Fruit fly (Drosophila melanogaster): ENCODE results near the gene BoYb.

Gene BoYb

dm6 chr3L:22863367-22864078, 38.2 kb upstream of the BoYb start, which contains the start of gene CG33169 (continued):
- TF ChIP-seq CG15514 (GFP tag; optimal IDR thresholded peaks at IDR 0.05): peak; percentile 91
- TF ChIP-seq CG2199 (GFP tag; IDR thresholded peaks at IDR 0.05): peak; percentile 98
- TF ChIP-seq CG7372 (GFP tag; IDR thresholded peaks at IDR 0.05): peak; percentile 69
- no peak for TF ChIP-seq hth (optimal IDR thresholded peaks at IDR 0.05)
- peak; percentile 52 for TF ChIP-seq CG31388 (GFP tag; optimal IDR thresholded peaks at IDR 0.05)
- no peak for TF ChIP-seq br (optimal IDR thresholded peaks at IDR 0.05)
- peak; percentile 100 for TF ChIP-seq CG17385 (GFP tag; optimal IDR thresholded peaks at IDR 0.05)
- peak; percentile 79 for TF ChIP-seq da (GFP tag; optimal IDR thresholded peaks at IDR 0.05)
- TF ChIP-seq CG11696 (GFP tag; IDR thresholded peaks at IDR 0.05): no peak
- peak; percentile 85 for TF ChIP-seq ind (GFP tag; optimal IDR thresholded peaks at IDR 0.05)
- TF ChIP-seq CG9727 (GFP tag; optimal IDR thresholded peaks at IDR 0.05): peak; percentile 55
- peak; percentile 77 for TF ChIP-seq CG7839 (tag; optimal IDR thresholded peaks at IDR 0.05)
- TF ChIP-seq CG11695 (GFP tag; IDR thresholded peaks at IDR 0.05): no peak
- TF ChIP-seq h (optimal IDR thresholded peaks at IDR 0.05): no peak
- TF ChIP-seq Nf-YC (tag; optimal IDR thresholded peaks at IDR 0.05): peak; percentile 73
- no peak for TF ChIP-seq CG2678 (tag; optimal IDR thresholded peaks at IDR 0.05)
- TF ChIP-seq gro (GFP tag; optimal IDR thresholded peaks at IDR 0.05): no peak
- peak; percentile 56 for TF ChIP-seq CG10959 (GFP tag; IDR thresholded peaks at IDR 0.05)
- peak; percentile 9 for TF ChIP-seq CG8281 (tag; optimal IDR thresholded peaks at IDR 0.05)
- TF ChIP-seq HmgZ (tag; optimal IDR thresholded peaks at IDR 0.05): peak; percentile 97
- TF ChIP-seq CG7786 (GFP tag; optimal IDR thresholded peaks at IDR 0.05): peak; percentile 90
- TF ChIP-seq Ada2b (GFP tag; IDR thresholded peaks at IDR 0.05): peak; percentile 74
- peak; percentile 34; the same call in 1 of the 2 replicates for TF ChIP-seq CG43689 (GFP tag; IDR thresholded peaks at IDR 0.05)
- TF ChIP-seq CG10565 (GFP tag; optimal IDR thresholded peaks at IDR 0.05): no peak
- no peak for TF ChIP-seq CG17568 (GFP tag; optimal IDR thresholded peaks at IDR 0.05)
- peak; percentile 46; the same call in 1 of the 2 replicates for TF ChIP-seq dati (GFP tag; IDR thresholded peaks at IDR 0.05)
- peak; percentile 91 for TF ChIP-seq caup (GFP tag; optimal IDR thresholded peaks at IDR 0.05; ENCODE audit: severe bottlenecking)
- peak; percentile 78 for TF ChIP-seq CG30403 (GFP tag; optimal IDR thresholded peaks at IDR 0.05)
- TF ChIP-seq CG13775 (GFP tag; optimal IDR thresholded peaks at IDR 0.05): peak; percentile 57
- peak; percentile 81 for TF ChIP-seq pnt (GFP tag; optimal IDR thresholded peaks at IDR 0.05)
- no peak for TF ChIP-seq CG15479 (GFP tag; optimal IDR thresholded peaks at IDR 0.05)
- 0 out of 3 replicates have a peak, but pooled peaks have one; percentile 44 for TF ChIP-seq CG14860 (GFP tag; IDR thresholded peaks at IDR 0.05; ENCODE audit: partially characterized antibody)
- TF ChIP-seq nerfin-1 (tag; optimal IDR thresholded peaks at IDR 0.05): peak; percentile 60
- TF ChIP-seq CG13287 (GFP tag; IDR thresholded peaks at IDR 0.05; ENCODE audit: partially characterized antibody): peak; percentile 74
- peak; percentile 67 for TF ChIP-seq Bteb2 (GFP tag; optimal IDR thresholded peaks at IDR 0.05)
- peak; percentile 76 for TF ChIP-seq oc (tag; optimal IDR thresholded peaks at IDR 0.05)
- TF ChIP-seq E2f1 (GFP tag; IDR thresholded peaks at IDR 0.05): peak; percentile 85
- TF ChIP-seq ro (GFP tag; IDR thresholded peaks at IDR 0.05): peak; percentile 73; the same call in 1 of the 2 replicates
- peak; percentile 84 for TF ChIP-seq CG12942 (GFP tag; optimal IDR thresholded peaks at IDR 0.05)
- peak; percentile 86 for TF ChIP-seq Gug (GFP tag; IDR thresholded peaks at IDR 0.05)
- peak; percentile 82 for TF ChIP-seq CrebB (tag; optimal IDR thresholded peaks at IDR 0.05)
- peak; percentile 83 for TF ChIP-seq Ptx1 (GFP tag; IDR thresholded peaks at IDR 0.05)
- no peak for TF ChIP-seq Hr78 (GFP tag; optimal IDR thresholded peaks at IDR 0.05)
- TF ChIP-seq lov (optimal IDR thresholded peaks at IDR 0.05): no peak
- 0 out of 3 replicates have a peak, but pooled peaks have one; percentile 71 for TF ChIP-seq lov (GFP tag; IDR thresholded peaks at IDR 0.05)
- TF ChIP-seq so (GFP tag; IDR thresholded peaks at IDR 0.05): peak; percentile 71; the same call in 2 of the 3 replicates
- TF ChIP-seq CG8089 (GFP tag; optimal IDR thresholded peaks at IDR 0.05): peak; percentile 81
- TF ChIP-seq al (GFP tag; IDR thresholded peaks at IDR 0.05): peak; percentile 90
- peak; percentile 88 for TF ChIP-seq chn (GFP tag; optimal IDR thresholded peaks at IDR 0.05)
- peak; percentile 47 for TF ChIP-seq CG33557 (GFP tag; optimal IDR thresholded peaks at IDR 0.05)

Data from whole organism, embryonic.